Worm (Caenorhabditis elegans): ENCODE results near the gene Y2H9A.4.

DNA sequence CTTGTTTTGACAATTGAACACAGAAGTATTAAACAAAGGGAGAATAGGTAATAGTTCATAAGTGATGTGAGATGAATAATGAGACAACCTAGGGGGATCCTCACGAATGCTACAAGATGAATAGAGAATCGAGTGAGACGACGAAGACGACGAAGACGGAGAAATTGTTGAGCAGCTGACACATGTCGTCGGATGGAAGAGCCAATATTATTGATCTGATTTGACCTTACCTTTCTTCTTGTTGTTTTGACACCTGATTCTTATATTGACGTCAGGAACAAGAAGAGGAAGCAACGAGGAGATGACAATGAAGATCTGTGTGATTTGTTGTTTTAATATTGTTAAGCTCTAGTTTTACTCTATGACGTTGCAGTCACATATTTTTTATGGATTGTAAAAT, 27.8 kb downstream of the Y2H9A.4 start, which contains the start of gene T10G3.1:
- TF ChIP-seq ceh-27 (GFP tag; optimal IDR thresholded peaks at IDR 0.05): no peak
- no peak for TF ChIP-seq lir-1 (GFP tag; conservative IDR thresholded peaks at IDR 0.05)
- TF ChIP-seq chd-7 (tag; optimal IDR thresholded peaks at IDR 0.05): no peak
